Worm (Caenorhabditis elegans) whole organism, L3 larva: ENCODE results near the gene T15B7.15.

ENCODE experiments used
- R02D3.7 ChIP-seq: fragments of 150-350 bp; optimal IDR thresholded peaks from 2 replicates; lab custom pipeline; 2014; ENCODE audit warnings: missing biosample characterization, missing genetic modification characterization
- ceh-82 ChIP-seq: fragments of 150-350 bp; optimal IDR thresholded peaks from 2 replicates; lab custom pipeline; 2014; ENCODE audit warnings: missing biosample characterization, missing genetic modification characterization
- jun-1 ChIP-seq: fragments of 150-350 bp; optimal IDR thresholded peaks from 2 replicates; lab custom pipeline; 2014; ENCODE audit warnings: missing biosample characterization, missing genetic modification reagents, missing genetic modification characterization
- lin-15B ChIP-seq: fragments of 150-350 bp; optimal IDR thresholded peaks from 2 replicates; lab custom pipeline; 2014; ENCODE audit warnings: missing biosample characterization, missing genetic modification characterization
- mml-1 ChIP-seq: fragments of 150-350 bp; sonication (generic microtip); optimal IDR thresholded peaks from 3 replicates; lab custom pipeline; 2014; ENCODE audit warnings: missing biosample characterization, missing genetic modification characterization
- pqm-1 ChIP-seq: fragments of 150-350 bp; optimal IDR thresholded peaks from 2 replicates; lab custom pipeline; 2017; ENCODE audit warnings: missing biosample characterization, missing genetic modification characterization, inconsistent platforms
- snpc-4 ChIP-seq: fragments of 150-350 bp; optimal IDR thresholded peaks from 2 replicates; lab custom pipeline; 2014; ENCODE audit warnings: missing biosample characterization, missing genetic modification characterization
- ztf-4 ChIP-seq: fragments of 150-350 bp; optimal IDR thresholded peaks from 2 replicates; lab custom pipeline; 2014; ENCODE audit warnings: missing biosample characterization, missing genetic modification characterization

DNA sequence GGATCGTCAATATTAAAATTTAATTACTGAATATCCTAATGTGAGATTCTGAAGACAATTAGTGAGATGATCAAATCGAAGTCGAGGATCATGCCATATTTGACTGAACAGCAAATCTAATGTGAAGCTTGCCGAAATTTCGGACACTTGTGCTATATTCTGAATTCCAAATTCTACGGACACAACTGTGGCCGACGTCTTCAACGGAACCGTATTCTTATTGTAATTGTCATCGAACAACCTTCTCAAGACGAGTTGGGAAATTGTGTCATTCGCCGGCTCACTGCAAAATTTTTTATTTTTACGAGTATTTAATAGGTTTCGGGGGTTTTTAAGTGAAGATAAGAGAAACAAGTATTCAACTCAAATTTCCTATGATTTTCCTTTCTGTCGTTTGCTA, 4.0 kb upstream of the T15B7.15 start, which contains the start of gene T15B7.1:
- TF ChIP-seq ceh-82 (tag; lab: Kevin White, UChicago) (no peak), jun-1 (tag; lab: Kevin White, UChicago) (no peak), mml-1 (no peak), lin-15B (tag; lab: Kevin White, UChicago) (no peak), ztf-4 (no peak), snpc-4 (no peak), R02D3.7 (tag; lab: Kevin White, UChicago) (no peak), pqm-1 (no peak)
